Worm (Caenorhabditis elegans) whole organism, dauer: ENCODE measurements around the gene str-222.

ENCODE experiments used
- unc-62 ChIP-seq: sonication (generic microtip); optimal IDR thresholded peaks from 2 replicates; lab custom pipeline; 2017; ENCODE audit warnings: missing biosample characterization, missing genetic modification reagents, missing genetic modification characterization

Gene str-222

DNA sequence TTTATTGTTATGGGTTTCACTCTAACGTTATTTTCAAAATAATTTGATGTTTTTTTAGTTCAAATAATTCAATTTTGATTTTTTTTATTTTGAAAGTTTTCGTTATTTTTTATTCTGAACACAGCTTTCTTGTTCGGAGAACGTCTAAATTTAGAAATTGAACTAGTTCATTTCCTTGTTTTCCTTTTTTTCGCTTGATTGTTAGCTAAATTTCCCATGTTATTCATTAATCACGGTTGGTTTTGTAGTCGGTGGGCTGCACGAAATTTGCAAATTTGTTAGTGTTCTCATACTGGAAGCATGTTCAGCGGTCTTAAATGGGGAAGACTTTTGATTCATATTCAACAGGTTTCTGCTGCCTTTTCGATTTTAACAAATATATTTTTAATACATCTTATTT lies at the start of gene str-222:
str-222 (plus strand) TSS at position 301 of the 400 bp plus-strand sequence.
- no peak for TF ChIP-seq unc-62 (GFP tag; lab: Kevin White, UChicago)

DNA sequence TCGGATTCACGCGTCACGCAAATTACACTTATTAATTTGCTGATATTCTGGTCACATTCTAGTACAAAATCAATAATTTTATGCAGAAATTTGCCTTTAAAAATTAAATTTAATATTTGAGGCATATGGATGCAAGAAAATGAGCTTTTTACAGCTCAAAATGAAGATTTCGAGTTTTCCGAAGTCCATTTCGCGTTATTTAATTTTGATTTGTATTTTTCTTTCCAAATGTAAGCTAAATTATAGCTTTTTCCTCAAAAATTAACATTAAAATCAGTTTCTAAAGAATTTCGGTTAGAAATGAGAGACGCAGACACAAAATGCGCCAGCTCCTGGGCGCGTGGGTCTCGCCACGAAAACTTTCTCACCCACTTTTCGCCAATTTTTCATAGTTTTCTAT lies 49.1 kb upstream of the str-222 start, which contains the start of gene F16B4.6:
F16B4.6 (plus strand) TSS at position 301 of the 400 bp plus-strand sequence.
- TF ChIP-seq unc-62 (GFP tag; lab: Kevin White, UChicago), result no peak

DNA sequence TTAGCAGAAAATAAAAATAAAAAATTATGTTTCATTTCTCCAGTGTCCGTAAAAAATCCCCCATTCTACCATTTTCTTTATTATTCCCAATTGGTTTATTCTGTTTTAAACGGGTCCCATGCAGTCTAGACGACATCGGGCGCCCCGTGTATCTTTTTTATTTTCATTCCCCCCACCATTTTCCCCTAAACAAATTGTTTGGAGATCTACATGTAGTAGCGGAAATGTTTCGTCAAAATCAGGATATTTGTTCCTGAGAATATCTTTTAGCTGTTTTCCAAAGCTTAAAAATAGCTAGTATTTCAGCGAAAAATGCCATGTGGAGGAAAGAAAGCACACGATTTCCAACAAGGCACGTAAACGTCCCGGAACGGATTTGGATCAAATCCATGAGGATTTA lies 47.8 kb upstream of the str-222 start, which contains the start of gene F16B4.5:
F16B4.5 (plus strand) TSS at position 301 of the 400 bp plus-strand sequence.
- TF ChIP-seq unc-62 (GFP tag; lab: Kevin White, UChicago), result no peak

DNA sequence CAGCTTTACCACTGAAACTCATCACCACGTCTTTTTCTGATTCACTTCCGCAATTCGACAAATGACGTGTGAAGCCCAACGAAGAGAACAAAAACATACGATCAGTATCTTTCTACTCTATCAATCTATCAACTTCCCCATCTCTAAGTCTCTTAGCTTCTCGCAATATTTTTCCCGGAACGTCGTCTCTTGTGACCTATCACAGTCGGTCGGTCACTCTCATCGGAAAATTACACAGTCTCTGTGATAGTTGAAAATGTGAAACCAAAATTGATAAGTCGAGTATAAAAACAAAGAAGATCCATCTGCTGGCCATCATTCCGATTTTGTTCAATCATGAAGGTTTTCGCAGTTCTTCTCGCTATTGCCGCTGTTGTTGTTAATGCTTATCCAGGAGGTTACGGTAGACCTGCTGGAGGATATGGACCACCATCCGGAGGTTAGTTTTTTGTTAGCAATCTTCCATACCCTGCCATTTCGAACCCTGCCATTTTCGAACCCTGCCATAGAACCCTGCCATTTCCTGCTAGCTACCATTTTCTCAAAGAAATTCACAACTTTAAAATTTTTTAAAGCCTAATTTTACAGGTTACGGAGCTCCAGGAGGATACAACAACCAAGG lies 42.0 kb upstream of the str-222 start, which contains the start of gene F16B4.4:
F16B4.4 (plus strand) TSS at position 221 of the 622 bp plus-strand sequence.
- TF ChIP-seq unc-62 (GFP tag; lab: Kevin White, UChicago), result no peak

DNA sequence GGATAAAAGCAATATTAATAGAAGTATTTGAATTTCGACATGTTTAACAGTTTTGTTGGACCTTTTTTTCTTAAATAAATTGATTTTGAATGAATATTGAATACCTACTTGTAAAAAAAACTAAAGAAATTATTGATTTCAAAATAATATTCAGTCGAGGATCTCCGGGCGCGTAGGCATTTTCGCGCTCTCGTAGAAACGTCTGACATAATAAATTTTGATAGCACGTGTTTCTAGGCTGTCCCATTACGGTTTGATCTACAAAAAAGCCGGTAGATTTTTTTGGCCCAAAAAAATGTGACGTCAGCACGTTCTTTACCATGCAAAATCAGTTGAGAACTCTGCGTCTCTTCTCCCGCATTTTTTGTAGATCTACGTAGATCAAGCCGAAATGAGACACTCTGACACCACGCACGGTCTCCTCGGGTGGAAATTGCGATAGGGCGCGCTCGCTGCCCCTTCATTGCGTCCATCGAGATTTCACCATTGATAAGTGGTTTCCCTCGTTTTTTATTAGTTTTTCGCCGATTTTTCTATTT lies 41.3 kb upstream of the str-222 start:
- TF ChIP-seq unc-62 (GFP tag; lab: Kevin White, UChicago), result no peak

DNA sequence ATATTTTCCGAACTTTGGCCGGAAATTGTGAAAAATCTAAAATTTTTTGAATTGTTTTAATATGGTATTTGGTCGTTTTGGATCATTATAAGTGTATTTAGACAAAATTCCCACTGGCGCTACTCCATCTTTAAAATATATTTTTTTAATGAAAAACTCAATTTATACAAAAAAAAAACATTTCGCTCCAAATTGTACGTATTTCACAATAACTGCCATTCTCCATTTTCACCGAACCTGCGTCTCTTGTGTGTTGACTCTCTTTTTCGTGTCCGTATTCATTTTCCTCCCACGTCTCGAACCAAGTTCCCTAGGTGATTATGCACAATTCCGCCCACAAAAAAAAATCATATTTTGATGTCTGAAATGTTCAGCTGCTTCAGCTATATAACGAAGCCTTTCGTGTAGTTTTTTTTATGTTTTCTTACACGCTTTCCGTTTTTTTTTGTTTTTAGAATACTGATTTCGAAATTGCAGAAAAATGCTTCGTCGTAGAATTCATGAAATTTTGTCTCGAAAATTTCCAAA lies 35.3 kb upstream of the str-222 start, which contains the start of gene F16B4.2:
F16B4.2 (plus strand) TSS at position 478 of the 528 bp plus-strand sequence.
- no peak for TF ChIP-seq unc-62 (GFP tag; lab: Kevin White, UChicago)

DNA sequence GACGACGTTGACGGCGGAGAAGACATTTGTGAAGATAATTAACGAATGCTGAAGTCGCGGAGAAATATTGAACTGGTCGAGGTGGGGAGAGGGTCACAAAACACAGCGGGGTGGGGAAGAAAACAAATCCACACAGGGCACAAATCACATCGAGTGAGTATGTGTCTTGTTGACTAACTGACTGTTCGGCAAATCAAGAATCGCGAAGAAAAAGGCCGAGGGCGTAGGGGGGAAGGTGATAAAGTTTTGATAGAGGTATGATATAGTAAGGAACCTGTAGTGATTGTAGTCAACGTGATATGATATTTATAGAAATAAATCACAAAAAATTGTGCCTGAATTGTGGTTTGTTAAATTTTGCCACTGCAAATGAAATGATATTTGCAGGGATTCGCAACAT lies 28.2 kb upstream of the str-222 start, which contains the start of gene nhr-178:
nhr-178 (minus strand) TSS at position 164 of the 400 bp plus-strand sequence.
- no peak for TF ChIP-seq unc-62 (GFP tag; lab: Kevin White, UChicago)

DNA sequence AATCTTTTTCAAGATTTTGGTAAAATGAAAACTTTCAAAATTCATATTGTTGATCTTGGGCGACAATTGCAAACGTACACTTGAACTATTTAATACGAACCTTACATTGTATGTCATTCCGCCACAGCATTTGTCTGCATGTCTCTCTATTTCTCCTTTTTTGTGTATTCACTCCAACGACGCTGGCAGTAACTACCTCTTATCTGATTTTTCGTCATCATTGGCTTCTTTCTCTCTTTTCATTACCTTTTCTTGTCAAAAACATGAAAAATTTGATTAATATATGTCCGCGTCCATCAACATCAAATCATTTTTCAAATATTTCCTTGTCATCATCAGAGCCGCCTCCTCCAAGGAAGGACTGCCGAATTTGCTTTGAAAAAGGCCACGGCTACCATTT lies 25.9 kb upstream of the str-222 start, which contains the start of gene nhr-177:
nhr-177 (plus strand) TSS at position 167 of the 400 bp plus-strand sequence.
- TF ChIP-seq unc-62 (GFP tag; lab: Kevin White, UChicago), result no peak

DNA sequence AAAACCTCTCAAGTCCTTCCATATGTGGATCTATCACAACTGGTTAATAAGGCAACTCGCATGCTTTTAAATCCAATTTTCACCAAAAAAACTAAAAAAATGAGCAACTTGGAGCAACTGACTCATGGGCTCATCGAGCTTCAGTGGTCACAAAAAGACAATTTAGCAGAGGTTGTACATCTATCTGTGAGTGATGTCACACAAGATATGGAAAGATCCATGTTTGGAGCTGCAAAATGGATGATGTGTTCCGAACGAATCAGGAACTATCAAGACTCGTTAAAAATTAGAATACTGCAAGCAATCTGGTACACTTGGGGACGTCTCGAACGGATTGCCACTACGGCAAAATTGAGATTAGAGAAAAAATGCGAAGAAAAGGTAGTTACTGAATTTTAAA lies 24.4 kb upstream of the str-222 start:
- TF ChIP-seq unc-62 (GFP tag; lab: Kevin White, UChicago), result no peak

DNA sequence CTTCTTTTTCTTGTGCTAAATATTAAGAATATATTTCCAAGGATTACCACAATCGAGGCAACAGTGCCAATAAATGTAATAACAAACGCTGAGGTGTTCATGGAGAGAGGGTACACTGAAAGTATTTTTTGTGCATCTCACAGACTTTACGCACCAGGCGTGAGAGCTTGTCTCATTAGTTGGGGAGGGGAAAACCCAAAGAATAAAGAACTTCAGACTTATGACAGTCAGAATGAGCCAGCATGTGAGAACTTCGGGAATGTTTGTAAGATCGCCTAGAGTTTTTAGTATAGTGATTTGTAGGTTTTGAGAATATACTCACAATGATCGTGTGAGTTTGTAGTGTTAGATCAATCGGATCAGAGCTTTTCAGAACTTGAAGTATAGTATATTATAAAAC lies 21.2 kb upstream of the str-222 start, which contains the start of gene srbc-41:
srbc-41 (minus strand) TSS at position 101 of the 400 bp plus-strand sequence.
- no peak for TF ChIP-seq unc-62 (GFP tag; lab: Kevin White, UChicago)

DNA sequence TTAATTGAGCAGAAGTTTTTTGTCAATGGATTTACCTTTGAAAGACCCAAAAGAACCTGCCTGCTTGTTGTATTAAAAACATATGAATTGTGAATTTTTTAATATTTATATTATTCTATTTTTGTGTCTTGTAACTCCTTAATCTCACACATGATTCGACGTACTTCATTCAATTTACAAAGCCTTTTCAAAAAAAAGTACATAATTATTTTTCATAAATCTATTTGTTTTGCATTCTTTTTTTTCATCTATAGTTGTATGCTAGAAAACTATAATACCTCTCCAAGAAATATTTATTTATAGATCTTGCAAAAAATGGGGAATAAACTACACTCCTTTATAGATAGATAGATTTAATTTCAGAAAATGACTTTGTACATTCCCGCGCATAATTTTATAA lies 17.2 kb upstream of the str-222 start, which contains the start of gene nhr-179:
nhr-179 (minus strand) TSS at position 101 of the 400 bp plus-strand sequence.
- no peak for TF ChIP-seq unc-62 (GFP tag; lab: Kevin White, UChicago)

DNA sequence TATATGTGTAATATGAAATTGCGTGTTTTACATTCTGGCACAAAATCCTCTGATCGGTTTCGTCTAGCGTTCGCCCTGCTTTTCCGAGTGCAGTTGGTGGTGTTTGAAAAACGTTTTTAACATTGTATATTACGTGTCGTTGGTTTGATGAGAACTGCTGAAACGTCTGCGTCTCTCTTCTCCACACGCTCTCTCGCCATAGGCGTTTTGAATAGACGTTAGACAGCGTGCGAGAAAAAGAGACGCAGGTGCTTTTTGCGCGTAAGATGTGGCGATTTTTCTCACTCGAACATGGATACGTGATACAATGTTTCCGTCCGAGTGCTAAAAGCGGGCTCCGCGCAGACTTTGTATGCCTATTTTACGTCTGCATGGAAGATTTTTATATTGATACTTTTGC lies 15.4 kb upstream of the str-222 start:
- no peak for TF ChIP-seq unc-62 (GFP tag; lab: Kevin White, UChicago)

DNA sequence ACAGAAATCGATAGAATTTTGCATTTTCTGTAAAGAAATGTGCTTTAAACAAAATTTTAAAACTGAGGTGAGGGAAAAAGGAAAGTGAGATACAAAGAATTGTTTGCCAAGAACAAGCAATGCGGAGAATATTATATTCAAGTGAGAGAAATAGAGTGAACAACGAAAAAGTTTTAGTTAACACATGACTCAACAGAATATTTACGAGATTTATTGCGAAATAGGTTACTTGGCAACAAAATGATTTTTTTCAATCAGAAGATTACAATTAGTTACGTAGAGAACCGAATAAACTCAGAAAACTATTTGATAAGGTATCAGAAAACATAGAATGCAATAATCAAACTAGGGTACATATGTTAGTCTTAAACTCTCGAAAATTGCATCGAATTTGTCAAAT lies 14.5 kb upstream of the str-222 start, which contains the start of gene nhr-117:
nhr-117 (minus strand) TSS at position 27 of the 400 bp plus-strand sequence.
- TF ChIP-seq unc-62 (GFP tag; lab: Kevin White, UChicago), result no peak

DNA sequence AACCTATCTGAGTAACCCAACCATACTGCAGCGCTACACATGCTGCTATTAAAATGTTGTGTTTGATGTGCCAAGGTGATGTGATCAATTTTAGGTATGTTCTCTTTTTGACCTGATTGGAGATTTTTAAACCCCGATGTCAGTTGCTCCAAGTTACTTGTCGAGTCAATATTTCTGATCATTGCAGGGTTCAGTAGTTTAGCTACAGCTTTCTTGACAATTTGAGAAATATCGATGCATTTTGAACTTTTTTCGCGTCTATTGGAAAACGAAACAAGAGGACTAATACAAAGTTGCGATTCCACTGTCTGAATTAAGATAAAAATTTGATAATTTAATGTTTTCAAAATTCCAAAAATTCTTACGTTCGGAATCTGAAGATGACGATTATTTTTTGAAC lies 12.5 kb upstream of the str-222 start:
- TF ChIP-seq unc-62 (GFP tag; lab: Kevin White, UChicago), result no peak

DNA sequence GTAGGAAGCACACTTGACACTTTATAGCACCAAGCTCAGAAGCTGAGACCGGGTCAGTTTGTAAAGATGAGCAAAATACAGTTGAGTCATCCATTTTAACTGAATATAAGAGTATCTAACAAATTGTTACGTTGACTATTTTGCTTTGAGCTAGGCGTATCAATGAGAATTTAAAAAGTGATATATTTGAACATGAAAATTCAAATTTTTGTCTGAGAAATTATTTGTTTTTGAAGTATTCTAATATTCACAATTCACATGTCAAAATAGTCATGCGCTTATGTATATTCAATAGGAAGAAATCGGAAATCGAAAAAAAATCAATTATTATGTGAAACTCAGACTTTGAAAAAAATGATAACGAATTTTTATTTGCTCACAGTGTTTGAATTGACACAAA lies 11.6 kb upstream of the str-222 start, which contains the start of gene nhr-110:
nhr-110 (minus strand) TSS at position 101 of the 400 bp plus-strand sequence.
- TF ChIP-seq unc-62 (GFP tag; lab: Kevin White, UChicago), result no peak

DNA sequence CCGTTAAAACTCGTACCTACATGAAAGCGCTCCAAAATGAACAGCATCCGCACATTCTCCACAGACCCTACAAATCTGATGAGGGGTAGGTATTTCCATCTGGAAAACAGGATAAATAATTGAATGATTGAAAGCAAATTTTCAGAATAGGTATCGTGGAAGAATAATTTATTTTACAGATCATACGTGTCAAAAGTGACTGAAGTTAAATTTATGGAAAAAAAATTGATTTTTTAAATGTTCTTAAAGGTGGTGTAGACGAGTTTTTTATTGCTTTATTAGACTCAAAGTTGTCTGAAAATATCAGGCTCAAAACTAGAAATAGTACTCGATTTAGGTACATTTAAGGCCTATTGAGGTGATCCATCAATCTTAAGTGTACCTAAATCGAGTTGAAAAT lies 9.2 kb upstream of the str-222 start, which contains the start of gene nhr-237:
nhr-237 (minus strand) TSS at position 101 of the 400 bp plus-strand sequence.
- no peak for TF ChIP-seq unc-62 (GFP tag; lab: Kevin White, UChicago)
